Worm (Caenorhabditis elegans) whole organism, midembryonic: Measurements from ENCODE around the gene sea-2.

Experiments used
- T22C8.4 ChIP-seq: fragments of 200-800 bp; sonication (Bioruptor generic); IDR thresholded peaks from 2 replicates; pipeline ENCODE4 v1.3.6; 2022; ENCODE audit warnings: missing genetic modification characterization, missing compliant biosample characterization
- cog-1 ChIP-seq: sonication (generic microtip); optimal IDR thresholded peaks from 2 replicates; lab custom pipeline; 2016; ENCODE audit warnings: missing genetic modification characterization, missing compliant biosample characterization
- flt-1 ChIP-seq: fragments of 200-800 bp; sonication (Bioruptor generic); IDR thresholded peaks from 2 replicates; pipeline ENCODE4 v1.3.6; 2022; ENCODE audit warnings: missing genetic modification characterization, missing compliant biosample characterization
- klf-2 ChIP-seq: fragments of 200-800 bp; sonication (Bioruptor generic); conservative IDR thresholded peaks from 2 replicates; pipeline ENCODE4 v1.3.6; 2022; ENCODE audit warnings: missing genetic modification reagents, missing genetic modification characterization, missing compliant biosample characterization
- med-1 ChIP-seq: sonication (generic microtip); optimal IDR thresholded peaks from 2 replicates; lab custom pipeline; 2017; ENCODE audit warnings: missing genetic modification characterization, mild to moderate bottlenecking, missing compliant biosample characterization, antibody characterized with exemption, missing genetic modification reagents; ENCODE audit not compliant: insufficient read depth
- ref-1 ChIP-seq: fragments of 200-800 bp; sonication (Bioruptor generic); conservative IDR thresholded peaks from 2 replicates; pipeline ENCODE4 v1.3.6; 2022; ENCODE audit warnings: missing genetic modification reagents, missing genetic modification characterization, missing compliant biosample characterization
- tab-1 ChIP-seq: fragments of 200-800 bp; sonication (Bioruptor generic); IDR thresholded peaks from 2 replicates; pipeline ENCODE4 v1.3.6; 2022; ENCODE audit warnings: missing genetic modification characterization, missing compliant biosample characterization
- ztf-23 ChIP-seq: fragments of 200-800 bp; sonication (Bioruptor generic); IDR thresholded peaks from 2 replicates; pipeline ENCODE4 v1.3.6; 2022; ENCODE audit warnings: missing genetic modification reagents, missing genetic modification characterization, missing compliant biosample characterization
- ztf-29 ChIP-seq: fragments of 200-800 bp; sonication (Bioruptor generic); IDR thresholded peaks from 2 replicates; pipeline ENCODE4 v1.3.6; 2022; ENCODE audit warnings: missing genetic modification reagents, missing genetic modification characterization, missing compliant biosample characterization

The sea-2 gene

ce11 chrII:3934085-3934484 is 16.1 kb upstream of the sea-2 start, which contains the start of gene Y14H12B.1:
TSS of gene Y14H12B.1 (plus strand) at chrII:3934447.
- TF ChIP-seq ref-1 (GFP tag; lab: Robert Waterston, UW) = no peak
- no peak for TF ChIP-seq klf-2
- no peak for TF ChIP-seq T22C8.4 (GFP tag; lab: Robert Waterston, UW)
- no peak for TF ChIP-seq ztf-29 (GFP tag; lab: Robert Waterston, UW)
- no peak for TF ChIP-seq tab-1 (GFP tag; lab: Robert Waterston, UW)
- no peak for TF ChIP-seq cog-1
- TF ChIP-seq med-1 (GFP tag; lab: Kevin White, UChicago) = no peak
- no peak for TF ChIP-seq flt-1 (GFP tag; lab: Robert Waterston, UW)
- TF ChIP-seq ztf-23 = no peak

ce11 chrII:3935098-3935497 is 15.1 kb upstream of the sea-2 start:
- TF ChIP-seq med-1 (GFP tag; lab: Kevin White, UChicago) (no peak), ref-1 (GFP tag; lab: Robert Waterston, UW) (no peak), flt-1 (GFP tag; lab: Robert Waterston, UW) (no peak), ztf-23 (no peak), cog-1 (no peak), klf-2 (no peak), ztf-29 (GFP tag; lab: Robert Waterston, UW) (no peak), T22C8.4 (GFP tag; lab: Robert Waterston, UW) (no peak), tab-1 (GFP tag; lab: Robert Waterston, UW) (no peak)

- TF ChIP-seq klf-2 (no peak), flt-1 (GFP tag; lab: Robert Waterston, UW) (no peak), cog-1 (no peak), T22C8.4 (GFP tag; lab: Robert Waterston, UW) (no peak), med-1 (GFP tag; lab: Kevin White, UChicago) (no peak), ref-1 (GFP tag; lab: Robert Waterston, UW) (no peak), ztf-29 (GFP tag; lab: Robert Waterston, UW) (no peak), tab-1 (GFP tag; lab: Robert Waterston, UW) (no peak), ztf-23 (no peak)
These were observed 14.2 kb upstream of the sea-2 start for ce11 chrII:3935990-3936389.

- TF ChIP-seq tab-1 (GFP tag; lab: Robert Waterston, UW) (no peak), ztf-29 (GFP tag; lab: Robert Waterston, UW) (no peak), klf-2 (no peak), cog-1 (no peak), ref-1 (GFP tag; lab: Robert Waterston, UW) (no peak), med-1 (GFP tag; lab: Kevin White, UChicago) (no peak), ztf-23 (no peak), flt-1 (GFP tag; lab: Robert Waterston, UW) (no peak), T22C8.4 (GFP tag; lab: Robert Waterston, UW) (no peak)
These were observed 2.8 kb upstream of the sea-2 start for ce11 chrII:3947404-3947803.

ce11 chrII:3948507-3948906 is 1.7 kb upstream of the sea-2 start:
- TF ChIP-seq klf-2 (no peak), cog-1 (no peak), ref-1 (GFP tag; lab: Robert Waterston, UW) (no peak), tab-1 (GFP tag; lab: Robert Waterston, UW) (no peak), ztf-23 (no peak), ztf-29 (GFP tag; lab: Robert Waterston, UW) (no peak), med-1 (GFP tag; lab: Kevin White, UChicago) (no peak), T22C8.4 (GFP tag; lab: Robert Waterston, UW) (no peak), flt-1 (GFP tag; lab: Robert Waterston, UW) (no peak)

ce11 chrII:3951354-3951753 is 1.2 kb downstream of the sea-2 start:
- TF ChIP-seq flt-1 (GFP tag; lab: Robert Waterston, UW) (no peak), T22C8.4 (GFP tag; lab: Robert Waterston, UW) (no peak), cog-1 (no peak), klf-2 (no peak), ref-1 (GFP tag; lab: Robert Waterston, UW) (no peak), ztf-23 (no peak), med-1 (GFP tag; lab: Kevin White, UChicago) (no peak), tab-1 (GFP tag; lab: Robert Waterston, UW) (no peak), ztf-29 (GFP tag; lab: Robert Waterston, UW) (no peak)

- TF ChIP-seq flt-1 (GFP tag; lab: Robert Waterston, UW) = no peak
- no peak for TF ChIP-seq ref-1 (GFP tag; lab: Robert Waterston, UW)
- no peak for TF ChIP-seq klf-2
- no peak for TF ChIP-seq cog-1
- TF ChIP-seq T22C8.4 (GFP tag; lab: Robert Waterston, UW) = no peak
- TF ChIP-seq ztf-23 = no peak
- TF ChIP-seq tab-1 (GFP tag; lab: Robert Waterston, UW) = no peak
- TF ChIP-seq ztf-29 (GFP tag; lab: Robert Waterston, UW) = no peak
- no peak for TF ChIP-seq med-1 (GFP tag; lab: Kevin White, UChicago)
These were observed 2.2 kb downstream of the sea-2 start for ce11 chrII:3952368-3952767.

- no peak for TF ChIP-seq klf-2
- no peak for TF ChIP-seq flt-1 (GFP tag; lab: Robert Waterston, UW)
- TF ChIP-seq tab-1 (GFP tag; lab: Robert Waterston, UW) = no peak
- TF ChIP-seq ref-1 (GFP tag; lab: Robert Waterston, UW) = no peak
- TF ChIP-seq T22C8.4 (GFP tag; lab: Robert Waterston, UW) = no peak
- TF ChIP-seq med-1 (GFP tag; lab: Kevin White, UChicago) = no peak
- TF ChIP-seq ztf-23 = no peak
- no peak for TF ChIP-seq cog-1
- no peak for TF ChIP-seq ztf-29 (GFP tag; lab: Robert Waterston, UW)
These were observed 2.8 kb downstream of the sea-2 start for ce11 chrII:3952967-3953366.

ce11 chrII:3954018-3954417 is 3.8 kb downstream of the sea-2 start:
- no peak for TF ChIP-seq ztf-29 (GFP tag; lab: Robert Waterston, UW)
- no peak for TF ChIP-seq flt-1 (GFP tag; lab: Robert Waterston, UW)
- TF ChIP-seq tab-1 (GFP tag; lab: Robert Waterston, UW) = no peak
- no peak for TF ChIP-seq klf-2
- no peak for TF ChIP-seq ref-1 (GFP tag; lab: Robert Waterston, UW)
- TF ChIP-seq med-1 (GFP tag; lab: Kevin White, UChicago) = no peak
- TF ChIP-seq cog-1 = no peak
- TF ChIP-seq T22C8.4 (GFP tag; lab: Robert Waterston, UW) = no peak
